Worm (Caenorhabditis elegans) whole organism, L3 larva: ENCODE data around the gene fbxb-91.

Experiments used
- nhr-12 ChIP-seq: fragments of 150-350 bp; optimal IDR thresholded peaks from 2 replicates; lab custom pipeline; 2014; ENCODE audit warnings: missing biosample characterization, missing genetic modification characterization
- nhr-77 ChIP-seq: fragments of 150-350 bp; optimal IDR thresholded peaks from 2 replicates; lab custom pipeline; 2014; ENCODE audit warnings: missing biosample characterization, missing genetic modification characterization
- ztf-11 ChIP-seq: fragments of 150-350 bp; optimal IDR thresholded peaks from 2 replicates; lab custom pipeline; 2014; ENCODE audit warnings: missing biosample characterization, missing genetic modification characterization

The fbxb-91 gene

DNA sequence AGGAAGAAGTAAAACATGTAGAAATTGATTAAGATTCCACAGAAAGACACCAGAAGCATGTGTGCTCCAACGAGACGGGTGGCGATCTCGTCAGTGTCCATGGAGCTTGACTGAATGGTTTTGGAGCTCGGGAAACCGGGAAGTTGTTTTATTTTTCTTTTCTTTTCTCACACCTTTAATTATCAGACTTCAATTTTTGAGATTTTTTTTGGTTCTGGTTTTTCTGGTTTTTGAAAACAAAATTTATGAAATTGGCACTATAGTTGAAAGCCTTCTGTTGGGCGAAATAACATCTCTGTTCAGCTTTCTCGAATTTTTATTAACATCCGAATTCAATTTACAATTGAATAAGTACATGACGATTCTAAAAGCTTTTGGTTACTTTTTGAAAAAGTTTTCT is 51.0 kb downstream of the fbxb-91 start, which contains the start of gene srx-104:
srx-104 (minus strand) TSS at position 101 of the 400 bp plus-strand sequence.
- TF ChIP-seq nhr-12 (tag; lab: Kevin White, UChicago) (no peak), ztf-11 (tag; lab: Kevin White, UChicago) (no peak), nhr-77 (tag; lab: Kevin White, UChicago) (no peak)
- TF ChIP-seq, all 47 proteins: peak for 0
